Fruit fly (Drosophila melanogaster) whole organism, embryonic: Measurements from ENCODE around the gene CG13297.

ENCODE experiments used
- Bdp1 ChIP-seq: fragments of 200-800 bp; sonication (Bioruptor generic); optimal IDR thresholded peaks from 3 replicates; lab custom pipeline; 2016; ENCODE audit warnings: missing biosample characterization, missing genetic modification characterization
- CG10267 ChIP-seq: fragments of 200-800 bp; sonication (Bioruptor generic); optimal IDR thresholded peaks from 2 replicates; lab custom pipeline; 2018; ENCODE audit warnings: missing biosample characterization, mild to moderate bottlenecking, missing genetic modification characterization, moderate library complexity
- CG10565 ChIP-seq: fragments of 200-800 bp; sonication (Bioruptor generic); optimal IDR thresholded peaks from 3 replicates; lab custom pipeline; 2016; ENCODE audit warnings: missing biosample characterization, mild to moderate bottlenecking, missing genetic modification characterization
- CG11504 ChIP-seq: fragments of 200-800 bp; sonication (Bioruptor generic); optimal IDR thresholded peaks from 3 replicates; lab custom pipeline; 2019; ENCODE audit warnings: missing biosample characterization, mild to moderate bottlenecking, missing genetic modification characterization, moderate library complexity
- CG11696 ChIP-seq: fragments of 200-800 bp; sonication (Bioruptor generic); IDR thresholded peaks from 2 replicates; pipeline ENCODE4 v1.3.6; 2022; ENCODE audit warnings: missing biosample characterization, missing genetic modification characterization
- CG12744 ChIP-seq: fragments of 200-800 bp; sonication (Bioruptor generic); optimal IDR thresholded peaks from 2 replicates; lab custom pipeline; 2016; ENCODE audit warnings: missing biosample characterization, missing genetic modification characterization
- CG13287 ChIP-seq: fragments of 200-800 bp; sonication (Bioruptor generic); IDR thresholded peaks from 2 replicates; pipeline ENCODE4 v1.3.6; 2022; ENCODE audit warnings: missing biosample characterization, missing genetic modification characterization; ENCODE audit not compliant: partially characterized antibody
- CG13775 ChIP-seq: fragments of 200-800 bp; sonication (Bioruptor generic); optimal IDR thresholded peaks from 3 replicates; lab custom pipeline; 2017; ENCODE audit warnings: missing biosample characterization, mild to moderate bottlenecking, missing genetic modification characterization
- CG17328 ChIP-seq: fragments of 200-800 bp; sonication (Bioruptor generic); IDR thresholded peaks from 2 replicates; pipeline ENCODE4 v1.3.6; 2022; ENCODE audit warnings: missing biosample characterization, missing genetic modification characterization
- CG17359 ChIP-seq: fragments of 200-800 bp; sonication (Bioruptor generic); optimal IDR thresholded peaks from 3 replicates; lab custom pipeline; 2018; ENCODE audit warnings: missing biosample characterization, mild to moderate bottlenecking, missing genetic modification characterization, moderate library complexity
- CG17385 ChIP-seq: fragments of 200-800 bp; sonication (Bioruptor generic); optimal IDR thresholded peaks from 3 replicates; lab custom pipeline; 2018; ENCODE audit warnings: missing biosample characterization, mild to moderate bottlenecking, missing genetic modification characterization
- CG2129 ChIP-seq: fragments of 200-800 bp; sonication (Bioruptor generic); IDR thresholded peaks from 2 replicates; pipeline ENCODE4 v1.3.6; 2022; ENCODE audit warnings: missing biosample characterization, missing genetic modification characterization; ENCODE audit not compliant: partially characterized antibody
- CG34224 ChIP-seq: fragments of 200-800 bp; sonication (Bioruptor generic); IDR thresholded peaks from 3 replicates; pipeline ENCODE4 v1.3.6; 2022; ENCODE audit warnings: missing biosample characterization, missing genetic modification characterization; ENCODE audit not compliant: partially characterized antibody
- CG34422 ChIP-seq: fragments of 200-800 bp; sonication (Bioruptor generic); IDR thresholded peaks from 3 replicates; pipeline ENCODE4 v1.3.6; 2022; ENCODE audit warnings: missing biosample characterization, missing genetic modification characterization
- CG3726 ChIP-seq: fragments of 200-800 bp; sonication (Bioruptor generic); IDR thresholded peaks from 3 replicates; pipeline ENCODE4, ENCODE4 v1.3.6; 2022; ENCODE audit warnings: missing biosample characterization, missing genetic modification characterization
- CG3838 ChIP-seq: fragments of 200-800 bp; sonication (Bioruptor generic); optimal IDR thresholded peaks from 3 replicates; lab custom pipeline; 2016; ENCODE audit warnings: missing biosample characterization, missing genetic modification characterization
- CG5180 ChIP-seq: fragments of 200-800 bp; sonication (Bioruptor generic); optimal IDR thresholded peaks from 3 replicates; lab custom pipeline; 2017; ENCODE audit warnings: missing biosample characterization, missing genetic modification characterization, mild to moderate bottlenecking, moderate library complexity, missing genetic modification reagents
- CG6813 ChIP-seq: fragments of 200-800 bp; sonication (Bioruptor generic); optimal IDR thresholded peaks from 2 replicates; lab custom pipeline; 2017; ENCODE audit warnings: missing biosample characterization, missing genetic modification characterization, mild to moderate bottlenecking, moderate library complexity, missing genetic modification reagents
- CG8290 ChIP-seq, 3 experiments: fragments of 200-800 bp; sonication (Bioruptor generic); optimal IDR thresholded peaks; 2 replicates each; lab custom pipeline; 2016 to 2019; ENCODE audit warnings: missing biosample characterization in 3 of 3, missing genetic modification characterization in 3 of 3, mild to moderate bottlenecking in 2 of 3, moderate library complexity in 1 of 3
- CG8944 ChIP-seq: fragments of 200-800 bp; sonication (Bioruptor generic); optimal IDR thresholded peaks from 3 replicates; lab custom pipeline; 2016; ENCODE audit warnings: missing biosample characterization, missing genetic modification characterization
- Ets65A ChIP-seq: fragments of 200-800 bp; sonication (Bioruptor generic); peaks from one replicate; lab custom pipeline; 2016; ENCODE audit warnings: missing biosample characterization, missing genetic modification characterization
- HLH4C ChIP-seq: fragments of 200-800 bp; sonication (Bioruptor generic); IDR thresholded peaks from 3 replicates; pipeline ENCODE4 v1.3.6; 2022; ENCODE audit warnings: missing biosample characterization, missing genetic modification characterization; ENCODE audit not compliant: partially characterized antibody
- Hr39 ChIP-seq: fragments of >200 bp; optimal IDR thresholded peaks from 2 replicates; lab custom pipeline; 2017
- Meics ChIP-seq: fragments of 200-800 bp; sonication (Bioruptor generic); optimal IDR thresholded peaks from 2 replicates; lab custom pipeline; 2017; ENCODE audit warnings: missing biosample characterization, mild to moderate bottlenecking, missing genetic modification characterization
- Ptx1 ChIP-seq: fragments of 200-800 bp; sonication (Bioruptor generic); IDR thresholded peaks from 2 replicates; pipeline ENCODE4 v1.3.6; 2022; ENCODE audit warnings: missing biosample characterization, missing genetic modification characterization
- Tbp ChIP-seq: fragments of >200 bp; optimal IDR thresholded peaks from 2 replicates; lab custom pipeline; 2018; ENCODE audit warnings: missing biosample characterization, missing genetic modification characterization
- YL-1 ChIP-seq: fragments of 200-800 bp; sonication (Bioruptor generic); optimal IDR thresholded peaks from 3 replicates; lab custom pipeline; 2017; ENCODE audit warnings: missing biosample characterization, mild to moderate bottlenecking, missing genetic modification characterization
- ap ChIP-seq: fragments of 200-800 bp; sonication (Bioruptor generic); IDR thresholded peaks from 2 replicates; pipeline ENCODE4 v1.3.6; 2022; ENCODE audit warnings: missing biosample characterization, missing genetic modification characterization
- bsh ChIP-seq, 2 experiments: fragments of 200-800 bp; sonication (Bioruptor generic); optimal IDR thresholded peaks; 2 replicates each; lab custom pipeline; 2017 to 2018; ENCODE audit warnings: mild to moderate bottlenecking in 2 of 2, missing biosample characterization in 2 of 2, missing genetic modification characterization in 2 of 2, moderate library complexity in 1 of 2
- btn ChIP-seq: fragments of 200-800 bp; sonication (Bioruptor generic); optimal IDR thresholded peaks from 2 replicates; lab custom pipeline; 2016; ENCODE audit warnings: missing biosample characterization, missing genetic modification characterization
- dan ChIP-seq: fragments of 200-800 bp; sonication (Bioruptor generic); IDR thresholded peaks from 2 replicates; pipeline ENCODE4 v1.3.6; 2022; ENCODE audit warnings: missing biosample characterization, missing genetic modification characterization
- dm ChIP-seq: fragments of 200-800 bp; sonication (Bioruptor generic); optimal IDR thresholded peaks from 3 replicates; lab custom pipeline; 2016; ENCODE audit warnings: missing biosample characterization, missing genetic modification characterization
- dmrt11E ChIP-seq: fragments of 200-800 bp; sonication (Bioruptor generic); optimal IDR thresholded peaks from 3 replicates; lab custom pipeline; 2018; ENCODE audit warnings: missing biosample characterization, mild to moderate bottlenecking, missing genetic modification characterization, moderate library complexity
- ems ChIP-seq: fragments of 200-800 bp; sonication (Bioruptor generic); optimal IDR thresholded peaks from 3 replicates; lab custom pipeline; 2016; ENCODE audit warnings: missing biosample characterization, missing genetic modification characterization
- gfzf ChIP-seq: fragments of 200-800 bp; sonication (Bioruptor generic); optimal IDR thresholded peaks from 2 replicates; lab custom pipeline; 2016; ENCODE audit warnings: missing biosample characterization, mild to moderate bottlenecking, missing genetic modification characterization, moderate library complexity
- ind ChIP-seq: fragments of 200-800 bp; sonication (Bioruptor generic); optimal IDR thresholded peaks from 3 replicates; lab custom pipeline; 2016; ENCODE audit warnings: missing biosample characterization, missing genetic modification characterization
- ken ChIP-seq: fragments of 200-800 bp; sonication (Bioruptor generic); IDR thresholded peaks from 3 replicates; pipeline ENCODE4 v1.3.6; 2022; ENCODE audit warnings: missing biosample characterization, missing genetic modification characterization
- mld ChIP-seq: fragments of 200-800 bp; sonication (Bioruptor generic); IDR thresholded peaks from 3 replicates; pipeline ENCODE4 v1.3.6; 2022; ENCODE audit warnings: missing biosample characterization, missing genetic modification characterization; ENCODE audit not compliant: partially characterized antibody
- pzg ChIP-seq: fragments of 200-800 bp; sonication (Bioruptor generic); optimal IDR thresholded peaks from 3 replicates; lab custom pipeline; 2018; ENCODE audit warnings: missing biosample characterization, mild to moderate bottlenecking, missing genetic modification characterization, moderate library complexity
- rib ChIP-seq: fragments of 200-800 bp; sonication (Bioruptor generic); IDR thresholded peaks from 2 replicates; pipeline ENCODE4 v1.3.6; 2022; ENCODE audit warnings: missing biosample characterization, missing genetic modification characterization
- sob ChIP-seq: fragments of 200-800 bp; sonication (Bioruptor generic); IDR thresholded peaks from 2 replicates; pipeline ENCODE4 v1.3.6; 2022; ENCODE audit warnings: missing biosample characterization, missing genetic modification characterization
- stc ChIP-seq: fragments of 200-800 bp; sonication (Bioruptor generic); IDR thresholded peaks from 2 replicates; pipeline ENCODE4 v1.3.6; 2022; ENCODE audit warnings: missing biosample characterization, missing genetic modification characterization

CG13297 gene

dm6 chr3L:6192822-6193555, 35.8 kb upstream of the CG13297 start, which contains the start of the genes Sf3b6 and Tnpo (continued):
- no peak for TF ChIP-seq rib (GFP tag; lab: Robert Waterston, UW)
- TF ChIP-seq ap (GFP tag; lab: Robert Waterston, UW) = 0 out of 2 replicates have a peak, but pooled peaks have one; percentile 58
- peak; percentile 44 for TF ChIP-seq CG12744 (GFP tag; lab: Kevin White, UChicago)
- peak; percentile 86 for TF ChIP-seq ind (GFP tag; lab: Kevin White, UChicago)
- peak; percentile 92 for TF ChIP-seq Ptx1 (GFP tag; lab: Robert Waterston, UW)
- TF ChIP-seq CG5180 = peak; percentile 49
- peak; percentile 74 for TF ChIP-seq pzg
- TF ChIP-seq CG34422 = peak; percentile 85
- TF ChIP-seq CG3726 (GFP tag; lab: Robert Waterston, UW) = peak; percentile 57; the same call in 1 of the 3 replicates
- no peak for TF ChIP-seq CG10565 (GFP tag; lab: Kevin White, UChicago)
- TF ChIP-seq ems (GFP tag; lab: Kevin White, UChicago) = peak; percentile 63
- TF ChIP-seq CG8290 (GFP tag; optimal IDR thresholded peaks at IDR 0.05; lab: Kevin White, UChicago) = peak; percentile 79
- peak in 1 of 2 experiments; percentile 66 for TF ChIP-seq CG8290 (tag; optimal IDR thresholded peaks at IDR 0.05; lab: Kevin White, UChicago)
- no peak for TF ChIP-seq CG11504
- TF ChIP-seq HLH4C = peak; percentile 62; the same call in 2 of the 3 replicates
- TF ChIP-seq dmrt11E (tag; lab: Kevin White, UChicago) = peak; percentile 86
- TF ChIP-seq CG34224 (GFP tag; lab: Robert Waterston, UW) = peak; percentile 36
- TF ChIP-seq CG13775 (GFP tag; lab: Kevin White, UChicago) = peak; percentile 92
- TF ChIP-seq CG13287 (GFP tag; lab: Robert Waterston, UW) = peak; percentile 61
- TF ChIP-seq Meics (GFP tag; lab: Kevin White, UChicago) = peak; percentile 85
- TF ChIP-seq bsh (GFP tag; optimal IDR thresholded peaks at IDR 0.05; lab: Kevin White, UChicago) = no peak
- peak; percentile 31; the same call in 1 of the 2 replicates for TF ChIP-seq CG11696 (GFP tag; lab: Robert Waterston, UW)
- TF ChIP-seq dm (GFP tag; lab: Kevin White, UChicago) = peak; percentile 60
- peak; percentile 63 for TF ChIP-seq Bdp1 (GFP tag; lab: Kevin White, UChicago)
- peak; percentile 96 for TF ChIP-seq Ets65A (GFP tag; lab: Kevin White, UChicago)
- peak; percentile 52 for TF ChIP-seq CG2129 (GFP tag; lab: Robert Waterston, UW)
- peak; percentile 80 for TF ChIP-seq CG10267 (tag; lab: Kevin White, UChicago)
- TF ChIP-seq stc (GFP tag; lab: Robert Waterston, UW) = peak; percentile 60; the same call in 1 of the 2 replicates
- TF ChIP-seq CG8944 (GFP tag; lab: Kevin White, UChicago) = peak; percentile 43
- peak; percentile 79 for TF ChIP-seq gfzf (GFP tag; lab: Kevin White, UChicago)
- TF ChIP-seq dan (GFP tag; lab: Robert Waterston, UW) = peak; percentile 49; the same call in 1 of the 2 replicates
- peak; percentile 83 for TF ChIP-seq sob (GFP tag; lab: Robert Waterston, UW)
- TF ChIP-seq mld (GFP tag; lab: Robert Waterston, UW) = 0 out of 3 replicates have a peak, but pooled peaks have one; percentile 12
- peak; percentile 86 for TF ChIP-seq YL-1 (GFP tag; lab: Kevin White, UChicago)
- no peak for TF ChIP-seq CG17385 (GFP tag; lab: Kevin White, UChicago)
- TF ChIP-seq CG17328 = peak; percentile 57
- no peak for TF ChIP-seq CG17359 (tag; lab: Kevin White, UChicago)
- TF ChIP-seq Tbp = no peak
- no peak for TF ChIP-seq btn
- peak; percentile 31 for TF ChIP-seq CG3838 (GFP tag; lab: Kevin White, UChicago)
- TF ChIP-seq Hr39 (lab: Kevin White, UChicago) = no peak
- peak; percentile 85 for TF ChIP-seq ken
- TF ChIP-seq CG6813 = no peak
